Fruit fly (Drosophila melanogaster): Measurements from ENCODE around the gene CG34159.

The CG34159 gene

dm6 chr2L:10208799-10209794 lies 5.0 kb upstream of the CG34159 start, which contains the start of gene CG5731 (continued):
- peak; percentile 14 for TF ChIP-seq pros (GFP tag; optimal IDR thresholded peaks at IDR 0.05)
- TF ChIP-seq CG3163 (GFP tag; optimal IDR thresholded peaks at IDR 0.05), result peak; percentile 90
- TF ChIP-seq Trl (optimal IDR thresholded peaks at IDR 0.05), result peak in 1 of 2 experiments; percentile 27
- TF ChIP-seq Trl (GFP tag; optimal IDR thresholded peaks at IDR 0.05), result no peak
- TF ChIP-seq CG15601 (tag; optimal IDR thresholded peaks at IDR 0.05), result peak; percentile 6
- no peak for TF ChIP-seq corto (GFP tag; optimal IDR thresholded peaks at IDR 0.05)
- no peak for TF ChIP-seq chn (GFP tag; optimal IDR thresholded peaks at IDR 0.05)
- TF ChIP-seq sens (GFP tag), result peak; percentile 85
- TF ChIP-seq CG7745 (tag; optimal IDR thresholded peaks at IDR 0.05), result peak; percentile 17
- peak; percentile 19; the same call in 1 of the 3 replicates for TF ChIP-seq row (GFP tag; IDR thresholded peaks at IDR 0.05)
- peak; percentile 2 for TF ChIP-seq CG8924 (tag; optimal IDR thresholded peaks at IDR 0.05)
- no peak for TF ChIP-seq h (optimal IDR thresholded peaks at IDR 0.05)
- peak; percentile 23 for TF ChIP-seq zf30C (GFP tag; optimal IDR thresholded peaks at IDR 0.05)
- peak; percentile 17 for TF ChIP-seq nom (GFP tag; optimal IDR thresholded peaks at IDR 0.05)
- no peak for TF ChIP-seq CG16779 (GFP tag; IDR thresholded peaks at IDR 0.05)

DNA sequence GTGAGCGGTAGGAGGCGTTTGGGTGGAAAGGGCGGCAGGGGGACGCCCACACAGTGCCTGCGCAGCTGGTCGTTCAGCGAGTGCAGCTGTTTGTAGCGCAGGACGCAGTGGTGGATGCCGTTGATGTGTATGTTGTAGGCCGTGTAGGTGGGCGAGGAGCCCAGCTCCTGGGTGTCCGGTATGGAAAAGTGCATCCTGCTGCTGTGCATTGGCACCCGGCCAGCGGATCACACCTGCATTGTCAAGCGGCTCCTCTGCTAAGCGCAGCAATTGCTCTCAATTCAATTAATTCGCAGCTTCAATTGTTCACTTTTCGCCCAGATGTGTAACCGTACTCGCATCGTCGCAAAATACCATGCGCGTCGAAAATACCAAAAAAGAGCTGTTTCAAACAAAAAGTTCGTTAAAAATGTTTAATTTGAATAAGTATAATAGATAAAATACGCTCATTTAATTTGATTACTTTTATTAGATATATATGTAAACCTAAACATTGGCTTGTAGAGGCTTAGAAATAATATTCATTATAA lies 2.6 kb upstream of the CG34159 start, which contains the start of gene Snx17:
Gene Snx17 (minus strand): TSS at position 329 of the 530 bp plus-strand sequence.
- TF ChIP-seq bbx (GFP tag; IDR thresholded peaks at IDR 0.05; ENCODE audit: partially characterized antibody), result peak; percentile 24; the same call in 1 of the 2 replicates
- no peak for TF ChIP-seq zf30C (GFP tag; optimal IDR thresholded peaks at IDR 0.05)
- TF ChIP-seq Pdp1 (GFP tag; optimal IDR thresholded peaks at IDR 0.05), result no peak
- TF ChIP-seq dmrt11E (tag; optimal IDR thresholded peaks at IDR 0.05), result no peak
- TF ChIP-seq CG34422 (GFP tag; IDR thresholded peaks at IDR 0.05), result 0 out of 3 replicates have a peak, but pooled peaks have one; percentile 12
- TF ChIP-seq crp (GFP tag; optimal IDR thresholded peaks at IDR 0.05), result peak in 1 of 2 experiments; percentile 31
- TF ChIP-seq dan (GFP tag; IDR thresholded peaks at IDR 0.05), result no peak
- TF ChIP-seq CG16813 (GFP tag; IDR thresholded peaks at IDR 0.05; ENCODE audit: partially characterized antibody), result 0 out of 3 replicates have a peak, but pooled peaks have one; percentile 22
- peak; percentile 66 for TF ChIP-seq CG9797 (GFP tag; optimal IDR thresholded peaks at IDR 0.05)
- TF ChIP-seq ci (GFP tag; IDR thresholded peaks at IDR 0.05), result 0 out of 3 replicates have a peak, but pooled peaks have one; percentile 21
- no peak for TF ChIP-seq wor (GFP tag; IDR thresholded peaks at IDR 0.05)
- peak; percentile 29; the same call in 1 of the 3 replicates for TF ChIP-seq Dbx (GFP tag; IDR thresholded peaks at IDR 0.05)
- peak; percentile 68 for TF ChIP-seq Myb (GFP tag; optimal IDR thresholded peaks at IDR 0.05)
- TF ChIP-seq nerfin-1 (tag; optimal IDR thresholded peaks at IDR 0.05), result no peak
- no peak for TF ChIP-seq grau (tag; optimal IDR thresholded peaks at IDR 0.05)
- no peak for TF ChIP-seq CG3281 (GFP tag; optimal IDR thresholded peaks at IDR 0.05)
- TF ChIP-seq Bgb (GFP tag; IDR thresholded peaks at IDR 0.05; ENCODE audit: partially characterized antibody), result 0 out of 2 replicates have a peak, but pooled peaks have one; percentile 8
- peak; percentile 43 for TF ChIP-seq pzg (GFP tag; optimal IDR thresholded peaks at IDR 0.05)
- TF ChIP-seq MBD-R2 (GFP tag; IDR thresholded peaks at IDR 0.05), result peak; percentile 52; the same call in 1 of the 2 replicates
- TF ChIP-seq ewg (GFP tag; optimal IDR thresholded peaks at IDR 0.05), result peak; percentile 12
- TF ChIP-seq btn (GFP tag; optimal IDR thresholded peaks at IDR 0.05), result no peak
- no peak for TF ChIP-seq hth (optimal IDR thresholded peaks at IDR 0.05)
- TF ChIP-seq Hr51 (GFP tag; optimal IDR thresholded peaks at IDR 0.05), result no peak
- no peak for TF ChIP-seq NK7.1 (GFP tag; optimal IDR thresholded peaks at IDR 0.05)
- TF ChIP-seq CG11398 (GFP tag; optimal IDR thresholded peaks at IDR 0.05), result no peak
- TF ChIP-seq mld (GFP tag; IDR thresholded peaks at IDR 0.05; ENCODE audit: partially characterized antibody), result no peak
- peak; percentile 12 for TF ChIP-seq YL-1 (GFP tag; optimal IDR thresholded peaks at IDR 0.05)
- TF ChIP-seq wek (GFP tag; optimal IDR thresholded peaks at IDR 0.05), result peak; percentile 26
- TF ChIP-seq CG1647 (GFP tag; optimal IDR thresholded peaks at IDR 0.05), result no peak
- peak; percentile 32; the same call in 1 of the 2 replicates for TF ChIP-seq E2f2 (GFP tag; IDR thresholded peaks at IDR 0.05)
- no peak for TF ChIP-seq ATbp (GFP tag; optimal IDR thresholded peaks at IDR 0.05)
- peak; percentile 36 for TF ChIP-seq Dp (GFP tag; optimal IDR thresholded peaks at IDR 0.05)

All from whole organism, embryonic.